Worm (Caenorhabditis elegans) whole organism, mixed stage, embryonic: ENCODE measurements around the gene nars-2.

Experiments
- M03D4.4 ChIP-seq: sonication (generic microtip); optimal IDR thresholded peaks from 2 replicates; lab custom pipeline; 2017; ENCODE audit warnings: mild to moderate bottlenecking, missing genetic modification characterization, missing compliant biosample characterization
- blmp-1 ChIP-seq: fragments of 150-350 bp; optimal IDR thresholded peaks from 2 replicates; lab custom pipeline; 2014; ENCODE audit warnings: missing biosample characterization, missing genetic modification characterization
- ces-1 ChIP-seq: fragments of 150-350 bp; optimal IDR thresholded peaks from 2 replicates; lab custom pipeline; 2014; ENCODE audit warnings: missing biosample characterization, missing genetic modification reagents, missing genetic modification characterization
- cnd-1 ChIP-seq: fragments of 200-800 bp; sonication (Bioruptor generic); optimal IDR thresholded peaks from 2 replicates; lab custom pipeline; 2018; ENCODE audit warnings: mild to moderate bottlenecking, missing genetic modification characterization, missing compliant biosample characterization
- mab-5 ChIP-seq: fragments of 150-350 bp; optimal IDR thresholded peaks from 2 replicates; lab custom pipeline; 2014; ENCODE audit warnings: missing biosample characterization, missing genetic modification characterization
- nhr-12 ChIP-seq: fragments of 150-350 bp; optimal IDR thresholded peaks from 2 replicates; lab custom pipeline; 2014; ENCODE audit warnings: missing biosample characterization, missing genetic modification characterization
- snpc-4 ChIP-seq: fragments of 150-350 bp; optimal IDR thresholded peaks from 2 replicates; lab custom pipeline; 2014; ENCODE audit warnings: missing biosample characterization, missing genetic modification characterization
- sptf-1 ChIP-seq: sonication (generic microtip); optimal IDR thresholded peaks from 2 replicates; lab custom pipeline; 2017; ENCODE audit warnings: mild to moderate bottlenecking, missing genetic modification characterization, moderate library complexity, missing compliant biosample characterization
- ztf-11 ChIP-seq: fragments of 150-350 bp; optimal IDR thresholded peaks from 2 replicates; lab custom pipeline; 2014; ENCODE audit warnings: missing biosample characterization, missing genetic modification characterization

- TF ChIP-seq mab-5 (tag; lab: Kevin White, UChicago), result no peak
- TF ChIP-seq nhr-12 (tag; lab: Kevin White, UChicago), result no peak
- TF ChIP-seq snpc-4 (tag; lab: Kevin White, UChicago), result no peak
- no peak for TF ChIP-seq M03D4.4 (tag; lab: Kevin White, UChicago)
- TF ChIP-seq ces-1 (GFP tag; lab: Kevin White, UChicago), result no peak
- no peak for TF ChIP-seq blmp-1 (tag; lab: Kevin White, UChicago)
- no peak for TF ChIP-seq cnd-1 (tag; lab: Kevin White, UChicago)
- TF ChIP-seq ztf-11 (tag; lab: Kevin White, UChicago), result no peak
- no peak for TF ChIP-seq sptf-1 (tag; lab: Kevin White, UChicago)
Observed at ce11 chrIII:11459802-11460201, 40.7 kb downstream of the nars-2 start.
